Fruit fly (Drosophila melanogaster) whole organism, pupa: ENCODE measurements around the gene CG7992.

Experiments used
- CG10348 ChIP-seq: fragments of 200-800 bp; sonication (Bioruptor generic); IDR thresholded peaks from 2 replicates; pipeline ENCODE4 v1.3.6; 2022; ENCODE audit warnings: missing biosample characterization, missing genetic modification characterization
- CG32121 ChIP-seq: fragments of 200-800 bp; sonication (Bioruptor generic); IDR thresholded peaks from 2 replicates; pipeline ENCODE4 v1.3.6; 2022; ENCODE audit warnings: missing biosample characterization, missing genetic modification characterization
- D1 ChIP-seq: fragments of 200-800 bp; sonication (Bioruptor generic); optimal IDR thresholded peaks from 2 replicates; lab custom pipeline; 2018; ENCODE audit warnings: missing biosample characterization, mild to moderate bottlenecking, missing genetic modification characterization, moderate library complexity
- Pif1A ChIP-seq: fragments of 200-800 bp; sonication (Bioruptor generic); optimal IDR thresholded peaks from 3 replicates; lab custom pipeline; 2016; ENCODE audit warnings: missing biosample characterization, missing genetic modification characterization
- Pif1B ChIP-seq: fragments of 200-800 bp; sonication (Bioruptor generic); optimal IDR thresholded peaks from 3 replicates; lab custom pipeline; 2016; ENCODE audit warnings: missing biosample characterization, missing genetic modification characterization
- Snoo ChIP-seq: fragments of 200-800 bp; sonication (Bioruptor generic); optimal IDR thresholded peaks from 3 replicates; lab custom pipeline; 2017; ENCODE audit warnings: missing biosample characterization, mild to moderate bottlenecking, missing genetic modification characterization, inconsistent platforms
- fd96Ca ChIP-seq: fragments of 200-800 bp; sonication (Bioruptor generic); IDR thresholded peaks from 3 replicates; pipeline ENCODE4 v1.3.6; 2022; ENCODE audit warnings: missing biosample characterization, missing genetic modification characterization
- rn ChIP-seq: fragments of 200-800 bp; sonication (Bioruptor generic); IDR thresholded peaks from 2 replicates; pipeline ENCODE4 v1.3.6; 2022; ENCODE audit warnings: missing biosample characterization, missing genetic modification characterization

DNA sequence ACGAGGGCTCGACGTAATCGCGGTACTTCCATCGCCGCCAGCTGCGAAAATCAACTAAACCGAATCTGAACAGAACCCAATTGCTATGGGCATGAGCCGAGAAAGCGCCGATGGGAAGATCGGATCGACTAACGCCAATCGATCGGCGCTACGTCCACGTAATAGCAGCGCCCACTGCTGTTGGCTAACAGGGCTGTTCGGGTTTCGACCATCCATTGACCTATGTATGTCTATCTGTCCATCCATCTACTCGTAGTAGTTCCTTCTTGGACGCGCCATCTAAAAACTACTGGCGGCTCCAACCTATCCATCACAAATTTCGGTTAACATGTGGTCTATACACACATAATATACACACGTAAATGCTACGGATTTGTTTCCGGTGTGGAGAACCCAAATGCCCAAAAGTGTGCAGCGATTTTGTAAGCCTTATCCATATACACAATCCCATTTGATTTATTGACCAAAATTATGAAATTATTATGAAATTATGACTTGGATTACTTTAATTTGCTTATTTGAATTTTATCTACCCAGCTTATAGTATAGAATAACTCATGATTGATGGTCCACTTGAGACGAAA, 5.2 kb downstream of the CG7992 start, which contains the start of gene CG14196:
- TF ChIP-seq Snoo (no peak), Pif1B (no peak), Pif1A (GFP tag; lab: Kevin White, UChicago) (no peak), rn (no peak), fd96Ca (no peak), D1 (no peak), CG10348 (GFP tag; lab: Robert Waterston, UW) (no peak), CG32121 (GFP tag; lab: Robert Waterston, UW) (no peak)
